Fruit fly (Drosophila melanogaster) whole organism, embryonic: Measurements from ENCODE around the gene Est-Q.

ENCODE experiments used
- B-H1 ChIP-seq: fragments of 200-800 bp; sonication (Bioruptor generic); IDR thresholded peaks from 3 replicates; pipeline ENCODE4 v1.3.6; 2022; ENCODE audit warnings: missing biosample characterization, missing genetic modification characterization
- BEAF-32 ChIP-seq: fragments of 200-800 bp; sonication (Bioruptor generic); optimal IDR thresholded peaks from 3 replicates; lab custom pipeline; 2017; ENCODE audit warnings: missing biosample characterization, missing genetic modification characterization, mild to moderate bottlenecking, moderate library complexity, missing genetic modification reagents
- CG10979 ChIP-seq: fragments of 200-800 bp; sonication (Bioruptor generic); optimal IDR thresholded peaks from 2 replicates; lab custom pipeline; 2018; ENCODE audit warnings: missing biosample characterization, mild to moderate bottlenecking, missing genetic modification characterization, moderate library complexity
- CG11696 ChIP-seq: fragments of 200-800 bp; sonication (Bioruptor generic); IDR thresholded peaks from 2 replicates; pipeline ENCODE4 v1.3.6; 2022; ENCODE audit warnings: missing biosample characterization, missing genetic modification characterization
- CG13123 ChIP-seq: fragments of 200-800 bp; sonication (Bioruptor generic); optimal IDR thresholded peaks from 2 replicates; lab custom pipeline; 2016; ENCODE audit warnings: missing biosample characterization, missing genetic modification characterization
- CG13894 ChIP-seq: fragments of 200-800 bp; sonication (Bioruptor generic); optimal IDR thresholded peaks from 3 replicates; lab custom pipeline; 2018; ENCODE audit warnings: missing biosample characterization, mild to moderate bottlenecking, missing genetic modification characterization, moderate library complexity
- CG17359 ChIP-seq: fragments of 200-800 bp; sonication (Bioruptor generic); optimal IDR thresholded peaks from 3 replicates; lab custom pipeline; 2018; ENCODE audit warnings: missing biosample characterization, mild to moderate bottlenecking, missing genetic modification characterization, moderate library complexity
- CG17361 ChIP-seq: fragments of 200-800 bp; sonication (Bioruptor generic); IDR thresholded peaks from 3 replicates; pipeline ENCODE4 v1.3.6; 2022; ENCODE audit warnings: missing biosample characterization, missing genetic modification characterization
- CG18619 ChIP-seq: fragments of 200-800 bp; sonication (Bioruptor generic); optimal IDR thresholded peaks from 3 replicates; lab custom pipeline; 2017; ENCODE audit warnings: missing biosample characterization, mild to moderate bottlenecking, missing genetic modification characterization
- CG2129 ChIP-seq: fragments of 200-800 bp; sonication (Bioruptor generic); IDR thresholded peaks from 2 replicates; pipeline ENCODE4 v1.3.6; 2022; ENCODE audit warnings: missing biosample characterization, missing genetic modification characterization; ENCODE audit not compliant: partially characterized antibody
- CG3065 ChIP-seq: fragments of 200-800 bp; sonication (Bioruptor generic); optimal IDR thresholded peaks from 2 replicates; lab custom pipeline; 2016; ENCODE audit warnings: missing biosample characterization, missing genetic modification characterization
- CG3163 ChIP-seq: fragments of 200-800 bp; sonication (Bioruptor generic); optimal IDR thresholded peaks from 3 replicates; lab custom pipeline; 2016; ENCODE audit warnings: missing biosample characterization, missing genetic modification characterization
- CG32767 ChIP-seq: fragments of 200-800 bp; sonication (Bioruptor generic); IDR thresholded peaks from 2 replicates; pipeline ENCODE4 v1.3.6; 2022; ENCODE audit warnings: missing biosample characterization, missing genetic modification characterization
- CG33213 ChIP-seq: fragments of 200-800 bp; sonication (Bioruptor generic); optimal IDR thresholded peaks from 3 replicates; lab custom pipeline; 2016; ENCODE audit warnings: missing biosample characterization, missing genetic modification characterization
- CG33557 ChIP-seq: fragments of 200-800 bp; sonication (Bioruptor generic); optimal IDR thresholded peaks from 2 replicates; lab custom pipeline; 2019; ENCODE audit warnings: missing biosample characterization, mild to moderate bottlenecking, missing genetic modification characterization, moderate library complexity
- CG3407 ChIP-seq: fragments of 200-800 bp; sonication (Bioruptor generic); optimal IDR thresholded peaks from 2 replicates; lab custom pipeline; 2018; ENCODE audit warnings: missing biosample characterization, mild to moderate bottlenecking, missing genetic modification characterization
- CG4282 ChIP-seq: fragments of 200-800 bp; sonication (Bioruptor generic); optimal IDR thresholded peaks from 2 replicates; lab custom pipeline; 2016; ENCODE audit warnings: missing biosample characterization, missing genetic modification characterization
- CG4360 ChIP-seq: fragments of 200-800 bp; sonication (Bioruptor generic); IDR thresholded peaks from 2 replicates; pipeline ENCODE4 v1.3.6; 2022; ENCODE audit warnings: missing biosample characterization, missing genetic modification characterization
- CG4424 ChIP-seq: fragments of 200-800 bp; sonication (Bioruptor generic); optimal IDR thresholded peaks from 3 replicates; lab custom pipeline; 2016; ENCODE audit warnings: missing biosample characterization, missing genetic modification characterization
- CG4707 ChIP-seq: fragments of 200-800 bp; sonication (Bioruptor generic); optimal IDR thresholded peaks from 2 replicates; lab custom pipeline; 2018; ENCODE audit warnings: missing biosample characterization, mild to moderate bottlenecking, missing genetic modification characterization, moderate library complexity
- CG4820 ChIP-seq: fragments of 200-800 bp; sonication (Bioruptor generic); optimal IDR thresholded peaks from 3 replicates; lab custom pipeline; 2016; ENCODE audit warnings: missing biosample characterization, missing genetic modification characterization
- CG8089 ChIP-seq: fragments of 200-800 bp; sonication (Bioruptor generic); optimal IDR thresholded peaks from 3 replicates; lab custom pipeline; 2016; ENCODE audit warnings: missing biosample characterization, missing genetic modification characterization
- CG8281 ChIP-seq: fragments of 200-800 bp; sonication (Bioruptor generic); optimal IDR thresholded peaks from 2 replicates; lab custom pipeline; 2018; ENCODE audit warnings: missing biosample characterization, mild to moderate bottlenecking, missing genetic modification characterization, moderate library complexity
- CG9437 ChIP-seq: fragments of 200-800 bp; sonication (Bioruptor generic); optimal IDR thresholded peaks from 2 replicates; lab custom pipeline; 2018; ENCODE audit warnings: missing biosample characterization, mild to moderate bottlenecking, missing genetic modification characterization
- Camta ChIP-seq: fragments of 200-800 bp; sonication (Bioruptor generic); optimal IDR thresholded peaks from 2 replicates; lab custom pipeline; 2016; ENCODE audit warnings: missing biosample characterization, missing genetic modification characterization
- Chrac-16 ChIP-seq: fragments of 200-800 bp; sonication (Bioruptor generic); optimal IDR thresholded peaks from 3 replicates; lab custom pipeline; 2016; ENCODE audit warnings: missing biosample characterization, missing genetic modification characterization
- CrebB ChIP-seq: fragments of 200-800 bp; sonication (Bioruptor generic); optimal IDR thresholded peaks from 3 replicates; lab custom pipeline; 2018; ENCODE audit warnings: missing biosample characterization, mild to moderate bottlenecking, missing genetic modification characterization
- D19A ChIP-seq: fragments of 200-800 bp; optimal IDR thresholded peaks from 3 replicates; lab custom pipeline; 2019; ENCODE audit warnings: missing biosample characterization, mild to moderate bottlenecking, missing genetic modification characterization, moderate library complexity
- Drgx ChIP-seq: fragments of 200-800 bp; sonication (Bioruptor generic); IDR thresholded peaks from 2 replicates; pipeline ENCODE4 v1.3.6; 2022; ENCODE audit warnings: missing biosample characterization, missing genetic modification characterization
- Ets97D ChIP-seq: fragments of 200-800 bp; sonication (Bioruptor generic); optimal IDR thresholded peaks from 3 replicates; lab custom pipeline; 2016; ENCODE audit warnings: missing biosample characterization, missing genetic modification characterization
- HLH3B ChIP-seq: fragments of 200-800 bp; sonication (Bioruptor generic); IDR thresholded peaks from 2 replicates; pipeline ENCODE4 v1.3.6; 2022; ENCODE audit warnings: missing biosample characterization, missing genetic modification characterization
- Hr39 ChIP-seq: fragments of >200 bp; optimal IDR thresholded peaks from 2 replicates; lab custom pipeline; 2017
- Lim3 ChIP-seq: fragments of 200-800 bp; sonication (Bioruptor generic); IDR thresholded peaks from 2 replicates; pipeline ENCODE4 v1.3.6; 2022; ENCODE audit warnings: missing biosample characterization, missing genetic modification characterization
- Meics ChIP-seq: fragments of 200-800 bp; sonication (Bioruptor generic); optimal IDR thresholded peaks from 2 replicates; lab custom pipeline; 2017; ENCODE audit warnings: missing biosample characterization, mild to moderate bottlenecking, missing genetic modification characterization
- Nf-YC ChIP-seq: fragments of 200-800 bp; optimal IDR thresholded peaks from 3 replicates; lab custom pipeline; 2019; ENCODE audit warnings: missing biosample characterization, mild to moderate bottlenecking, missing genetic modification characterization, moderate library complexity
- NfI ChIP-seq: fragments of 200-800 bp; sonication (Bioruptor generic); optimal IDR thresholded peaks from 3 replicates; lab custom pipeline; 2018; ENCODE audit warnings: missing biosample characterization, mild to moderate bottlenecking, missing genetic modification characterization, moderate library complexity
- Opbp ChIP-seq: fragments of 200-800 bp; sonication (Bioruptor generic); IDR thresholded peaks from 3 replicates; pipeline ENCODE4 v1.3.6; 2022; ENCODE audit warnings: missing biosample characterization, missing genetic modification characterization; ENCODE audit not compliant: partially characterized antibody
- Side ChIP-seq: fragments of 200-800 bp; sonication (Bioruptor generic); optimal IDR thresholded peaks from 2 replicates; lab custom pipeline; 2016; ENCODE audit warnings: missing biosample characterization, missing genetic modification characterization
- YL-1 ChIP-seq: fragments of 200-800 bp; sonication (Bioruptor generic); optimal IDR thresholded peaks from 3 replicates; lab custom pipeline; 2017; ENCODE audit warnings: missing biosample characterization, mild to moderate bottlenecking, missing genetic modification characterization
- bab2 ChIP-seq: fragments of 200-800 bp; sonication (Bioruptor generic); optimal IDR thresholded peaks from 2 replicates; lab custom pipeline; 2016; ENCODE audit warnings: missing biosample characterization, missing genetic modification characterization
- bsh ChIP-seq, 2 experiments: fragments of 200-800 bp; sonication (Bioruptor generic); optimal IDR thresholded peaks; 2 replicates each; lab custom pipeline; 2017 to 2018; ENCODE audit warnings: mild to moderate bottlenecking in 2 of 2, missing biosample characterization in 2 of 2, missing genetic modification characterization in 2 of 2, moderate library complexity in 1 of 2
- en ChIP-seq: fragments of 200-800 bp; sonication (Bioruptor generic); optimal IDR thresholded peaks from 2 replicates; lab custom pipeline; 2016; ENCODE audit warnings: missing biosample characterization, missing genetic modification characterization
- fd102C ChIP-seq: fragments of 200-800 bp; sonication (Bioruptor generic); optimal IDR thresholded peaks from 2 replicates; lab custom pipeline; 2018; ENCODE audit warnings: missing biosample characterization, mild to moderate bottlenecking, missing genetic modification characterization, moderate library complexity
- gce ChIP-seq: fragments of 200-800 bp; sonication (Bioruptor generic); IDR thresholded peaks from 3 replicates; pipeline ENCODE4 v1.3.6; 2022; ENCODE audit warnings: missing biosample characterization, missing genetic modification characterization
- lbe ChIP-seq: fragments of 200-800 bp; sonication (Bioruptor generic); optimal IDR thresholded peaks from 2 replicates; lab custom pipeline; 2016; ENCODE audit warnings: missing biosample characterization, mild to moderate bottlenecking, missing genetic modification characterization
- org-1 ChIP-seq: fragments of 200-800 bp; sonication (Bioruptor generic); optimal IDR thresholded peaks from 2 replicates; lab custom pipeline; 2017; ENCODE audit warnings: missing biosample characterization, missing genetic modification characterization
- pan ChIP-seq, 4 experiments: fragments of >200 bp in 3 of 4; fragments of 200-800 bp in 1 of 4; sonication (Bioruptor generic) in 1 of 4; optimal IDR thresholded peaks in 3 of 4; IDR thresholded peaks in 1 of 4; 2 replicates each; pipeline versions ENCODE4 v1.3.6 to Lab custom; 2017 to 2022; ENCODE audit warnings: missing biosample characterization in 2 of 4, missing genetic modification characterization in 2 of 4, mixed read lengths in 1 of 4
- ro ChIP-seq: fragments of 200-800 bp; sonication (Bioruptor generic); IDR thresholded peaks from 2 replicates; pipeline ENCODE4 v1.3.6; 2022; ENCODE audit warnings: missing biosample characterization, missing genetic modification characterization
- sens ChIP-seq: fragments of 200-800 bp; sonication (Bioruptor generic); peaks from one replicate; lab custom pipeline; 2016; ENCODE audit warnings: missing biosample characterization, missing genetic modification characterization
- toy ChIP-seq: fragments of 200-800 bp; sonication (Bioruptor generic); IDR thresholded peaks from 2 replicates; pipeline ENCODE4 v1.3.6; 2022; ENCODE audit warnings: missing biosample characterization, missing genetic modification characterization

Gene Est-Q

dm6 chr3L:21524071-21524889 is 23.1 kb downstream of the Est-Q start (continued):
- TF ChIP-seq Ets97D (GFP tag; lab: Kevin White, UChicago) (no peak), Opbp (no peak), org-1 (no peak), pan (optimal IDR thresholded peaks at IDR 0.05; lab: Kevin White, UChicago) (no peak), pan (GFP tag; optimal IDR thresholded peaks at IDR 0.05 in 1 of 2, IDR thresholded peaks at IDR 0.05 in 1 of 2) (no peak), en (no peak), Chrac-16 (GFP tag; lab: Kevin White, UChicago) (no peak), CG32767 (GFP tag; lab: Robert Waterston, UW) (0 out of 2 replicates have a peak, but pooled peaks have one; percentile 9), CG8281 (tag; lab: Kevin White, UChicago) (no peak), CG13123 (GFP tag; lab: Kevin White, UChicago) (no peak), CG33213 (no peak), CG11696 (no peak), CG4424 (GFP tag; lab: Kevin White, UChicago) (peak; percentile 16), CG3163 (GFP tag; lab: Kevin White, UChicago) (no peak), CG4282 (no peak), CG10979 (tag; lab: Kevin White, UChicago) (peak; percentile 33), NfI (no peak), CG8089 (GFP tag; lab: Kevin White, UChicago) (no peak), B-H1 (GFP tag; lab: Robert Waterston, UW) (no peak), sens (GFP tag; lab: Kevin White, UChicago) (peak; percentile 77), CG2129 (GFP tag; lab: Robert Waterston, UW) (no peak), Meics (GFP tag; lab: Kevin White, UChicago) (no peak), bsh (GFP tag; optimal IDR thresholded peaks at IDR 0.05; lab: Kevin White, UChicago) (no peak), CG9437 (no peak), YL-1 (GFP tag; lab: Kevin White, UChicago) (no peak), toy (GFP tag; lab: Robert Waterston, UW) (no peak), CG4360 (GFP tag; lab: Robert Waterston, UW) (no peak), bab2 (no peak), fd102C (GFP tag; lab: Kevin White, UChicago) (no peak), Drgx (GFP tag; lab: Robert Waterston, UW) (peak; percentile 56), CG17361 (GFP tag; lab: Robert Waterston, UW) (0 out of 3 replicates have a peak, but pooled peaks have one; percentile 35), Camta (GFP tag; lab: Kevin White, UChicago) (no peak), Side (GFP tag; lab: Kevin White, UChicago) (no peak), HLH3B (GFP tag; lab: Robert Waterston, UW) (no peak), BEAF-32 (no peak), CG18619 (GFP tag; lab: Kevin White, UChicago) (no peak), CG17359 (peak; percentile 9), lbe (GFP tag; lab: Kevin White, UChicago) (no peak), CrebB (no peak), Hr39 (lab: Kevin White, UChicago) (no peak), gce (GFP tag; lab: Robert Waterston, UW) (no peak), CG13894 (tag; lab: Kevin White, UChicago) (no peak), ro (GFP tag; lab: Robert Waterston, UW) (no peak), CG3407 (no peak), Nf-YC (tag; lab: Kevin White, UChicago) (no peak), D19A (peak; percentile 76), CG33557 (no peak), CG4820 (GFP tag; lab: Kevin White, UChicago) (no peak), CG3065 (GFP tag; lab: Kevin White, UChicago) (no peak), Lim3 (no peak), CG4707 (GFP tag; lab: Kevin White, UChicago) (no peak)
